Worm (Caenorhabditis elegans) whole organism, young adult: Measurements from ENCODE around the gene K07F5.7.

Experiments
- F57A8.1 ChIP-seq: fragments of 200-800 bp; sonication (Bioruptor generic); optimal IDR thresholded peaks from 2 replicates; lab custom pipeline; 2018; ENCODE audit warnings: mild to moderate bottlenecking, missing genetic modification characterization, moderate library complexity, missing compliant biosample characterization
- Y53F4B.3 ChIP-seq: fragments of 200-800 bp; sonication (Bioruptor generic); IDR thresholded peaks from 2 replicates; pipeline ENCODE4 v1.3.6; 2022; ENCODE audit warnings: missing genetic modification reagents, missing genetic modification characterization, missing compliant biosample characterization
- akir-1 ChIP-seq: fragments of 200-800 bp; sonication (Bioruptor generic); optimal IDR thresholded peaks from 2 replicates; lab custom pipeline; 2018; ENCODE audit warnings: mild to moderate bottlenecking, missing genetic modification characterization, moderate library complexity, missing compliant biosample characterization
- attf-6 ChIP-seq: fragments of 200-800 bp; sonication (Bioruptor generic); IDR thresholded peaks from 2 replicates; pipeline ENCODE4 v1.3.6; 2022; ENCODE audit warnings: missing genetic modification reagents, missing genetic modification characterization, missing compliant biosample characterization
- bed-2 ChIP-seq: fragments of 200-800 bp; sonication (Bioruptor generic); IDR thresholded peaks from 2 replicates; pipeline ENCODE4 v1.3.6; 2022; ENCODE audit warnings: missing genetic modification reagents, missing genetic modification characterization, missing compliant biosample characterization
- dox-1 ChIP-seq: fragments of 200-800 bp; sonication (Bioruptor generic); IDR thresholded peaks from 2 replicates; pipeline ENCODE4 v1.3.6; 2022; ENCODE audit warnings: missing genetic modification reagents, missing genetic modification characterization, missing compliant biosample characterization
- dpl-1 ChIP-seq: fragments of 150-350 bp; optimal IDR thresholded peaks from 2 replicates; lab custom pipeline; 2014; ENCODE audit warnings: missing biosample characterization, missing genetic modification reagents, missing genetic modification characterization
- fkh-3 ChIP-seq: sonication (generic microtip); optimal IDR thresholded peaks from 2 replicates; lab custom pipeline; 2016; ENCODE audit warnings: mild to moderate bottlenecking, missing genetic modification characterization, missing compliant biosample characterization
- lin-35 ChIP-seq, 3 experiments: fragments of 150-350 bp in 2 of 3; sonication (generic microtip) in 1 of 3; optimal IDR thresholded peaks; 2 replicates each; lab custom pipeline; 2014 to 2018; ENCODE audit warnings: missing biosample characterization in 3 of 3, missing genetic modification characterization in 3 of 3, missing genetic modification reagents in 3 of 3
- rpc-1 ChIP-seq, 2 experiments: fragments of 150-350 bp in 1 of 2; sonication (generic microtip) in 1 of 2; optimal IDR thresholded peaks; 2 replicates each; lab custom pipeline; 2014 to 2018; ENCODE audit warnings: missing biosample characterization in 1 of 2, missing genetic modification characterization in 1 of 2, missing genetic modification reagents in 1 of 2, missing genotype in 1 of 2
- unc-130 ChIP-seq: sonication (generic microtip); optimal IDR thresholded peaks from 2 replicates; lab custom pipeline; 2016; ENCODE audit warnings: missing genetic modification reagents, missing genetic modification characterization, missing compliant biosample characterization
- unc-62 ChIP-seq: fragments of 150-350 bp; optimal IDR thresholded peaks from 2 replicates; lab custom pipeline; 2014; ENCODE audit warnings: missing biosample characterization, missing genetic modification reagents, missing genetic modification characterization
- ztf-18 ChIP-seq: sonication (generic microtip); optimal IDR thresholded peaks from 2 replicates; lab custom pipeline; 2016; ENCODE audit warnings: missing genotype, mild to moderate bottlenecking, missing genetic modification characterization, missing compliant biosample characterization
- ztf-28 ChIP-seq: fragments of 200-800 bp; sonication (Bioruptor generic); IDR thresholded peaks from 2 replicates; pipeline ENCODE4 v1.3.6; 2022; ENCODE audit warnings: missing genetic modification reagents, missing genetic modification characterization, missing compliant biosample characterization

DNA sequence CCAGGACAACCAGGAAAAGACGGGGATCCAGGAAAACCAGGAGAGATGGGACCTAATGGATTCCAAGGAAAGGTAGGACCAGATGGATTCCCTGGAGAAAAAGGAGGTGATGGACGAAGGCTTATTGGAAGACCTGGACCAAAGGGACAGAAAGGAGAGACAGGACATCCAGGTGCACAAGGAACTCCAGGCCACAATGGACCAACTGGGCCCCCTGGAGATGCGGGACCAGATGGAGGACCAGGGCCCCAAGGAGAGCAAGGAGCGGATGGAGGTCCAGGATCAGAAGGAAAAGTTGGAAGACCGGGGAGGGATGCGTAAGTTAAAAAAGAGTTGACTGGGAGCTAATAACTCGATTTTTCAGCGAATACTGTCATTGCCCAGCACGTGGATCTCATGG, 25.4 kb downstream of the K07F5.7 start:
- no peak for TF ChIP-seq akir-1 (GFP tag; lab: Kevin White, UChicago)
- TF ChIP-seq rpc-1 (optimal IDR thresholded peaks at IDR 0.05; lab: Kevin White, UChicago): no peak
- TF ChIP-seq rpc-1 (tag; optimal IDR thresholded peaks at IDR 0.05; lab: Kevin White, UChicago): no peak
- TF ChIP-seq ztf-28 (GFP tag; lab: Robert Waterston, UW): no peak
- TF ChIP-seq ztf-18 (tag; lab: Kevin White, UChicago): no peak
- TF ChIP-seq dpl-1 (GFP tag; lab: Kevin White, UChicago): no peak
- no peak for TF ChIP-seq bed-2 (GFP tag; lab: Robert Waterston, UW)
- TF ChIP-seq lin-35 (GFP tag; optimal IDR thresholded peaks at IDR 0.05; lab: Kevin White, UChicago): no peak
- TF ChIP-seq unc-62 (GFP tag; lab: Kevin White, UChicago): no peak
- no peak for TF ChIP-seq fkh-3 (tag; lab: Kevin White, UChicago)
- no peak for TF ChIP-seq attf-6 (GFP tag; lab: Robert Waterston, UW)
- TF ChIP-seq Y53F4B.3 (GFP tag; lab: Robert Waterston, UW): no peak
- no peak for TF ChIP-seq dox-1 (GFP tag; lab: Robert Waterston, UW)
- TF ChIP-seq unc-130 (GFP tag; lab: Kevin White, UChicago): no peak
- no peak for TF ChIP-seq F57A8.1 (GFP tag; lab: Kevin White, UChicago)
